Worm (Caenorhabditis elegans) whole organism, midembryonic: ENCODE measurements around the gene pmp-5.

Source experiments
- T22C8.4 ChIP-seq: fragments of 200-800 bp; sonication (Bioruptor generic); IDR thresholded peaks from 2 replicates; pipeline ENCODE4 v1.3.6; 2022; ENCODE audit warnings: missing genetic modification characterization, missing compliant biosample characterization
- tab-1 ChIP-seq: fragments of 200-800 bp; sonication (Bioruptor generic); IDR thresholded peaks from 2 replicates; pipeline ENCODE4 v1.3.6; 2022; ENCODE audit warnings: missing genetic modification characterization, missing compliant biosample characterization

ce11 chrV:6666557-6666956 is 944 bp upstream of the pmp-5 start:
- no peak for TF ChIP-seq T22C8.4 (GFP tag; lab: Robert Waterston, UW)
- no peak for TF ChIP-seq tab-1 (GFP tag; lab: Robert Waterston, UW)
